Worm (Caenorhabditis elegans) whole organism, L4/young adult: Measurements from ENCODE around the gene srw-41.

ENCODE experiments used
- W03F9.2 ChIP-seq: fragments of 150-350 bp; optimal IDR thresholded peaks from 2 replicates; lab custom pipeline; 2014; ENCODE audit warnings: missing biosample characterization, missing genetic modification characterization
- dao-5 ChIP-seq: sonication (generic microtip); optimal IDR thresholded peaks from 2 replicates; lab custom pipeline; 2016; ENCODE audit warnings: missing genotype, missing genetic modification characterization, moderate library complexity, missing compliant biosample characterization
- him-1 ChIP-seq: sonication (generic microtip); optimal IDR thresholded peaks from 2 replicates; lab custom pipeline; 2016; ENCODE audit warnings: missing genotype, missing genetic modification reagents, missing genetic modification characterization, missing compliant biosample characterization

DNA sequence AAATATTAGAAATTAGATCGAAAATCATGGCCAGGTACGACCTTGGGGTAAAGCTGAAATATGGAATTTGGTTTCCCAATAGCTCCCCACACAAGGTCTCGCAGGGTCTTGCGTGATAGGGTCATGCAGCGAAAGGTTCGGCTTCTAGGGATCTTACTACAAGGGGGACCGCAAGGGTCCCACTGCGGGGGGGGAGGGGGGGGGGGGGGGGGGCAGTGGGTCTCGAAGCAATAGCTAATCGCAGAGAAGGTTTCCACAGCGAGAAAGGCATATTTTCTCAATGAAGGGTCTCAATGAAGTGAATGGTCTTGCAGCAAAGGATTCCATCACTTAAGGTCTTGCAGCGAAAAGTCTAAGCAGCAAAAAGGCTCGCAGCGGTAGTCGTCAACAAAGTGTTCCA lies 4.3 kb upstream of the srw-41 start:
- no peak for TF ChIP-seq W03F9.2 (tag; lab: Kevin White, UChicago)
- no peak for TF ChIP-seq him-1 (tag; lab: Kevin White, UChicago)
- no peak for TF ChIP-seq dao-5
